Fruit fly (Drosophila melanogaster): ENCODE data around the gene toc.
A peak's percentile ranks its signal among the peaks of the same experiment; 100 is the strongest.

DNA sequence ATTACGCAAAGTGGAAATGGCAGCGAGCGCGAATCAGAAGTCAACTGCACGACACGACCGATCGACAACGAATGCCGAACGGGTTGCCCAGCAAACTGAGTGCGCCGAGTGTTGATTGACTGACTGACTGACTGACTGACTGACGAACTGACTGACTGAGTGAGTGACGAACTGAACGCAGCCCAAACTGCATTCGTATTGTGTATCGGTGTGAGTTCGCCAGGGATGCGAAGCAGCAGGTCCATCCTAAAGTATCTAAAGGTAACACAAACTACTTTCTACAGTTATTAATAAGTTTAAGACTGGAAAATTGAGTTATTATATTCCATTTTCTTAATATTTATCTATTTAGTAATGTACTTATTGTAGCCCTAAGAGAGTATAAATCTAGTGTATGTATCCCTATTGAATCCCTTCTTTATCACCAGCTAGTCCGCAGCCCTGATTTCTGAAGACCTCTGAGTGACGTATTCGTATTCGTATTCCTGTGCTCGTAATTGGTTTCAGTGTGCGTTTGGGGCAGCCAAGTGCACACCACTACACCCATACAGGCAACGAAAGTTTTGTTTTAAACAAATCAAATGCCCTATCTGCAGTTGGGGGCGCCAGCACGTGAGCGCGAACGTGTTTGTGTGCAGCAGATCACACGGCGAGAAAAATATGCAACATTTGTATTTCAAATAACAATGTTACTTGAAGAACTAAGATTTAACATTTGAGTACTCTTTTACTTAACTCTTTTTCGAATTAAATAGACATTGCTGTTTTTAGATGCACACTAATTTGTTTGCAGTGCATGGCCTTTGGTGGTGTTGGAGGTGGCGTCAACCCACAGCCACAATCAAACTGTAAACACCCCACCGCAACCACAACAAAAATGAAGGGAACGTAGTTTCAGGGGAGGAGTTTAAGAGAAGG lies 8.4 kb upstream of the toc start:
- TF ChIP-seq Sox15 (GFP tag; optimal IDR thresholded peaks at IDR 0.05) (peak; percentile 59), Hr4 (GFP tag; optimal IDR thresholded peaks at IDR 0.05) (peak; percentile 86), ss (GFP tag; optimal IDR thresholded peaks at IDR 0.05) (peak; percentile 14 to 49), CG4318 (GFP tag; optimal IDR thresholded peaks at IDR 0.05) (peak; percentile 49), CG7368 (GFP tag; optimal IDR thresholded peaks at IDR 0.05) (peak; percentile 68), CG34406 (GFP tag; optimal IDR thresholded peaks at IDR 0.05) (peak; percentile 63), Blimp-1 (GFP tag; optimal IDR thresholded peaks at IDR 0.05) (peak; percentile 36), Hr38 (GFP tag; optimal IDR thresholded peaks at IDR 0.05) (peak; percentile 61), Sox102F (GFP tag; optimal IDR thresholded peaks at IDR 0.05) (peak; percentile 71), net (GFP tag; optimal IDR thresholded peaks at IDR 0.05) (peak; percentile 72), fd85E (GFP tag; optimal IDR thresholded peaks at IDR 0.05) (peak; percentile 79)
